Worm (Caenorhabditis elegans): ENCODE data around the gene C13C4.6.

DNA sequence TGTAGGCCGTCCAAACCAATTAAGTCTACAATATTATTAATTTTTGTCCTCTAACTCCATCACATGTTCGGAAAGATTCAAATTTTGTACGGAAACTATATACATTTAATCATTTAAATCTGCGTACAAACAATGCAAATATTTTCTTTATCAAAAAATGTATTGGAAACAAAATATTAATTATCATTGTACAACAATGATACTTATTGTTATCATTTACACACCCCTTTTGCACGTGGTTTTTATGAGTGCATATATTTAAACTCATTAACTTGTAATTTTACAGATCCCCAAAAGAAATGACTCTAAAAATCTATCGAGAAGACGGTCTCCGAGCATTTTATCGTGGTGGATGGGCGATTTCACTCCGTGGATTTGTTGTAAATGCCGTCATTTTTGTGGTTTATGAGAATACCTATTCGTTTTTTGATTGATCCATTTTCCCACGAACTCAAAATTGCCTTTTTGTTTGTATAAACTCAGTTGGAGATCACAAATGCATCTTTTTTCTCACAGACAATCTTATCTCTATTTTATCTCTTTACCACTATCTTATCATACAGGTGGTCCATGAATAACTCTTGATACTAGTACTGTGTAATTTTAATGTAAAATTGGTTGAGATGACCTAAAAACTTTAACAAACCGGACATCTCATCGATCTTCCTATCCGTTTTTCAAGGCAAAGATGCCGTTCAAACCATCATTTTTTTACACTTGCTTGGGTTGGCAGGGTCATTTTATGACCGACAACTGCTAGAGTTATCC is 35.3 kb upstream of the C13C4.6 start:
- TF ChIP-seq snpc-4 (tag; optimal IDR thresholded peaks at IDR 0.05) (no peak), lin-32 (GFP tag; optimal IDR thresholded peaks at IDR 0.05) (no peak), sptf-1 (tag; optimal IDR thresholded peaks at IDR 0.05) (no peak), unc-62 (GFP tag; optimal IDR thresholded peaks at IDR 0.05) (no peak), pha-4 (tag; optimal IDR thresholded peaks at IDR 0.05) (no peak), nhr-76 (tag; optimal IDR thresholded peaks at IDR 0.05) (no peak), ztf-11 (tag; optimal IDR thresholded peaks at IDR 0.05) (no peak), drap-1 (GFP tag; optimal IDR thresholded peaks at IDR 0.05) (no peak), elt-3 (tag; optimal IDR thresholded peaks at IDR 0.05) (no peak), mab-5 (tag; optimal IDR thresholded peaks at IDR 0.05) (no peak), unc-39 (tag; optimal IDR thresholded peaks at IDR 0.05) (no peak), ces-1 (GFP tag; optimal IDR thresholded peaks at IDR 0.05) (no peak), tbx-8 (GFP tag; optimal IDR thresholded peaks at IDR 0.05) (no peak), nhr-28 (tag; optimal IDR thresholded peaks at IDR 0.05) (no peak)
